Worm (Caenorhabditis elegans): Measurements from ENCODE around the gene pxmp-4.

pxmp-4 gene

DNA sequence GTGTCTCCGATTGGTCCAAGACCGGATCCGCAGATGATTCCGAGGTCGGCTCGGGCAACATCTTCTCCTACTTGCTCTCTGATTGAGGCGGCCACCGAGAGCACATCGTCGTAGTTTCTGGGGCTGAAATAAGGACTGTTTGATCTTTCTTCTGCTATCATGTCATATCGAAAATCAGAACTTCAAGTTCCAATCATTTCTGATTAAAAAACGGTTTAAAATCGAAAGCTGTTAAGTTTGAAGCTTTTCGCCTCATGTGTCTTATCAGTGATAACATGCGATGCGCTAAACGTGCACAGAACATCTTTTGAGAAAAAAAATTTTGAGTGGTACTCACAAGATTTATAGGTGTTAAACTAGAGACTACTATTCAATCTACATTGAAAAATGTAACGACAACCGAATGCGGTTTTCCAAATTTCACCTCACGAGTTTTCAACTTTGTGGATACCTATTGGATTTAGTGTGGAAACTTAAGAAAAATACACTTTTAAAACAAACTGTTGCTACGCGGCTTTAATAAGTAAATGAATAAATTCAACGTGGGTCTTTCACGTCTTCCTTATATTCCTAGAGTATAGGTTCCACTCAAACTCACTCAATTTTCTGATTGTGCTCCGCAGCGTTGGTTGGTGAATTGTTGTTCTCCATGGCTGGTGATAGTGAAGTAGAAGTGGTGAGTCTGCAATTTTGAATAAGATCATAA lies 42.8 kb downstream of the pxmp-4 start:
- TF ChIP-seq nhr-11 (tag; optimal IDR thresholded peaks at IDR 0.05) (no peak), pqm-1 (tag; optimal IDR thresholded peaks at IDR 0.05) (peak; percentile 8), ceh-9 (tag; optimal IDR thresholded peaks at IDR 0.05) (no peak), hmg-11 (tag; optimal IDR thresholded peaks at IDR 0.05) (no peak), fkh-10 (GFP tag; optimal IDR thresholded peaks at IDR 0.05) (no peak), snpc-4 (tag; optimal IDR thresholded peaks at IDR 0.05) (no peak), tbx-2 (tag; optimal IDR thresholded peaks at IDR 0.05) (no peak), nhr-76 (tag; optimal IDR thresholded peaks at IDR 0.05) (no peak), elt-2 (tag; optimal IDR thresholded peaks at IDR 0.05) (peak; percentile 54), ztf-11 (tag; optimal IDR thresholded peaks at IDR 0.05) (no peak), skn-1 (tag; optimal IDR thresholded peaks at IDR 0.05) (no peak), ceh-82 (tag; optimal IDR thresholded peaks at IDR 0.05) (no peak)

DNA sequence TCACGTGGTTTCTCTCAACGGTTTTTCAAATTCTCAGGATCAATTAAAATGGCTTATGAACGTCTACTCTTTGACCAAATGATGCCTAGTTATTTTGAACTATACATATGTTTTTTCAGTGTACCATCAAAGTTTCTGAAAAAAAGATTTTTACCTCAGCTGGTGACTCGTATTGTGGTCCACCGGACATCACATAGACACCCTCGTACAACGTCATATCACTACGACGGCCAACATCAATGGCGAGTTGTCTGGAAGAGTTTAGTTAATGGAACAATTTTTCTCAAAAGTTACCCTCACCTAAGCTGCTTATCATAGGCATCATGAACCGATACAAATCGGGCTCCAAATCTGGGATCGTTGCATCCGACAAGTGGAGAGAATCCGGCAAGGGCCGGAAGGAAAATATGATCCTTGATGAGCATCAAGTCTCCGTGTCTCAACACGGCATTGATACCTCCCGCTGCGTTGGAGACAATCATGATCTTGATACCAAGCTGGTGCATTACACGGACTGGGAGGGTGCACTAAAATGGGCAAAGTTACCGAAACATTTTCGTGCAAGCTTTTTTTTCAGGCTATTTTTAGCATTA lies 43.7 kb downstream of the pxmp-4 start:
- TF ChIP-seq lsy-12 (tag; optimal IDR thresholded peaks at IDR 0.05), result no peak
- no peak for TF ChIP-seq ZK546.5 (tag; optimal IDR thresholded peaks at IDR 0.05)
- TF ChIP-seq pqm-1 (tag; optimal IDR thresholded peaks at IDR 0.05), result peak; percentile 15
- peak; percentile 4 for TF ChIP-seq jun-1 (tag; optimal IDR thresholded peaks at IDR 0.05)

DNA sequence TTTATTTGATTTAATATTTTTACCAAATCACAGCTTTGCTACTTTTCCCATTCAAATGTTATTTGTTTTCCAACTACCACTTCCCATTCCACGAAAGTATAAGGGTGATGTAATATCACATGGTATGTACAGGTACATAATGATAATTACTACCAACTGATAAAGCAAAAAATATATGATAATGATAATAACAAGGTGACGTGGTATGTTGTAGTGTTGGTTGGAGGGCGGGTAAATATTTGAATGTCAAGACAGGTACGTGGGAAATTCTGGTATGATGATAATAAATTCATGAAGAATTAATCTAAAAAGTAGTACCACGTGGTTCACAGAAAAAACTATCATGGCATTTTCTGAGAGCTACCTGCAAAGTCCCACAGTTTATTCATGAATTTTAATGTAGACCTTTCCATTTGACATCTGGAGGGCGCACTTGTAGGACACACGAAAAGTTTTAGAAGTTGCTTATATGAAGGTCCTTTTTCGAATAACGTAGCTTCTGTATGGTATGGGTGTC lies 45.1 kb downstream of the pxmp-4 start:
- peak; percentile 8 for TF ChIP-seq ceh-28 (tag; optimal IDR thresholded peaks at IDR 0.05)
- TF ChIP-seq nhr-77 (tag; optimal IDR thresholded peaks at IDR 0.05), result no peak
- no peak for TF ChIP-seq ztf-11 (tag; optimal IDR thresholded peaks at IDR 0.05)
- no peak for TF ChIP-seq R02D3.7 (tag; optimal IDR thresholded peaks at IDR 0.05)
- TF ChIP-seq jun-1 (tag; optimal IDR thresholded peaks at IDR 0.05), result peak; percentile 66
- TF ChIP-seq ztf-4 (tag; optimal IDR thresholded peaks at IDR 0.05), result no peak
- TF ChIP-seq ama-1 (optimal IDR thresholded peaks at IDR 0.05), result peak; percentile 44
- TF ChIP-seq snpc-4 (tag; optimal IDR thresholded peaks at IDR 0.05), result no peak
- no peak for TF ChIP-seq fkh-2 (tag; optimal IDR thresholded peaks at IDR 0.05)
- peak; percentile 72 for TF ChIP-seq pha-4 (tag; optimal IDR thresholded peaks at IDR 0.05)
- peak; percentile 99 for TF ChIP-seq pqm-1 (tag; optimal IDR thresholded peaks at IDR 0.05)
- peak; percentile 37 for TF ChIP-seq lsy-12 (tag; optimal IDR thresholded peaks at IDR 0.05)
- peak; percentile 96 for TF ChIP-seq elt-2 (tag; optimal IDR thresholded peaks at IDR 0.05)
- no peak for TF ChIP-seq ceh-9 (tag; optimal IDR thresholded peaks at IDR 0.05)
- TF ChIP-seq sea-2 (GFP tag; optimal IDR thresholded peaks at IDR 0.05), result no peak

DNA sequence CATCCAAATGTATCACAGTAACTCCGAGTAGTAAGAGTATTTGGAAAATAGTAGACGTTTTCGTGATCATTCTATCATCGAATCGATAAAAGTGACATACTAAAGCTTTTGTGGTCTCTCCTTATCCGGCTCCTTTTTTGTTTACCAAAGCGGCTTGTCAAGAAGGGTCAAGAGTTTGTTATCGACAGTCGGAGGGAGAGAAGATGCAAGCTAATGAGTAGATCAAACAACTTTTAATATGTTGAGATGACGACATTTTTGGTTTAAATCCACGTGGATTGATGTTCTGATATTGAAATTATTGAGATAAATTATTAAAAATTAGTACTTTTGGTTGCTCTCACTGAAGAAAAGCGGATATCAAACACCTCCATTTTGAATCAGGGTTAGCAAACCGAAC lies 45.6 kb downstream of the pxmp-4 start, which contains the start of gene T21D12.7:
Gene T21D12.7 (minus strand): TSS at position 101 of the 400 bp plus-strand sequence.
- TF ChIP-seq nfya-1 (tag; optimal IDR thresholded peaks at IDR 0.05; ENCODE audit: insufficient read depth), result no peak
- TF ChIP-seq eor-1 (tag; optimal IDR thresholded peaks at IDR 0.05), result no peak
- no peak for TF ChIP-seq nhr-77 (tag; optimal IDR thresholded peaks at IDR 0.05)
- TF ChIP-seq tbx-2 (tag; optimal IDR thresholded peaks at IDR 0.05), result no peak
- no peak for TF ChIP-seq nhr-23 (tag; optimal IDR thresholded peaks at IDR 0.05)

DNA sequence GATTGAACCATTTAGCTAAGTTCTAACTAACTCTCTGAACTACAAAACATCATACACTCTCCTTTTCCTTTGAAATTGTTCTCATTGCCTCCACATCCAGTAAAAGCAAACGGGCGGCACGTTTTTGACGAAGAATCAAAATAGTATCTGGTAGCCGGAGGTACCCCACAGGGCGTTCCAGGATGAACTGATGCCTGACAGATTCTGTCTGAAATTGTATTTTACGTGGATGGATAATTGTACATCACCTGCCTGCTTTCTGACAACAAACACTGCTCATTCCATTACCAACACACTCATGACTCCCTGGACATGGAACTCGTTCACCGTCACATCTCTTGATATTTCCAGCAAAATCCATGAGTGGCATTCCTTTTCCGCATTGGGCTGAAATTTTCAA lies 46.6 kb downstream of the pxmp-4 start:
- no peak for TF ChIP-seq unc-39 (tag; optimal IDR thresholded peaks at IDR 0.05)
- TF ChIP-seq lsy-12 (tag; optimal IDR thresholded peaks at IDR 0.05), result no peak
- TF ChIP-seq nhr-25 (tag; optimal IDR thresholded peaks at IDR 0.05), result no peak
- TF ChIP-seq egl-5 (tag; optimal IDR thresholded peaks at IDR 0.05), result no peak
- TF ChIP-seq ztf-4 (tag; optimal IDR thresholded peaks at IDR 0.05), result no peak
- TF ChIP-seq tbx-2 (tag; optimal IDR thresholded peaks at IDR 0.05), result no peak
- no peak for TF ChIP-seq lin-39 (tag; optimal IDR thresholded peaks at IDR 0.05)
- no peak for TF ChIP-seq aly-2 (tag; optimal IDR thresholded peaks at IDR 0.05)
- no peak for TF ChIP-seq ceh-28 (tag; optimal IDR thresholded peaks at IDR 0.05)
- no peak for TF ChIP-seq egl-27 (tag; optimal IDR thresholded peaks at IDR 0.05)
- TF ChIP-seq R02D3.7 (tag; optimal IDR thresholded peaks at IDR 0.05), result no peak
- TF ChIP-seq mdl-1 (tag; optimal IDR thresholded peaks at IDR 0.05), result no peak
- TF ChIP-seq elt-1 (tag; optimal IDR thresholded peaks at IDR 0.05), result no peak
- no peak for TF ChIP-seq nhr-43 (tag; optimal IDR thresholded peaks at IDR 0.05; ENCODE audit: poor library complexity, severe bottlenecking)
- TF ChIP-seq ceh-82 (tag; optimal IDR thresholded peaks at IDR 0.05), result no peak
